Worm (Caenorhabditis elegans) whole organism, L3 larva: ENCODE data around the gene str-151.

Source experiments
- R02D3.7 ChIP-seq: fragments of 150-350 bp; optimal IDR thresholded peaks from 2 replicates; lab custom pipeline; 2014; ENCODE audit warnings: missing biosample characterization, missing genetic modification characterization
- ZK546.5 ChIP-seq: sonication (generic microtip); optimal IDR thresholded peaks from 2 replicates; lab custom pipeline; 2017; ENCODE audit warnings: missing biosample characterization, missing genetic modification characterization
- aly-2 ChIP-seq: fragments of 150-350 bp; optimal IDR thresholded peaks from 2 replicates; lab custom pipeline; 2014; ENCODE audit warnings: missing biosample characterization, missing genetic modification characterization
- ama-1 ChIP-seq: fragments of 150-350 bp; optimal IDR thresholded peaks from 2 replicates; lab custom pipeline; 2018
- ceh-16 ChIP-seq: sonication (generic microtip); optimal IDR thresholded peaks from 2 replicates; lab custom pipeline; 2017; ENCODE audit warnings: missing biosample characterization, missing genetic modification characterization
- ceh-82 ChIP-seq: fragments of 150-350 bp; optimal IDR thresholded peaks from 2 replicates; lab custom pipeline; 2014; ENCODE audit warnings: missing biosample characterization, missing genetic modification characterization
- ceh-9 ChIP-seq: sonication (generic microtip); optimal IDR thresholded peaks from 2 replicates; lab custom pipeline; 2018; ENCODE audit warnings: missing biosample characterization, missing genetic modification characterization
- daf-12 ChIP-seq: fragments of 150-350 bp; optimal IDR thresholded peaks from 2 replicates; lab custom pipeline; 2014; ENCODE audit warnings: missing biosample characterization, missing genetic modification reagents, missing genetic modification characterization
- egl-27 ChIP-seq: sonication (generic microtip); optimal IDR thresholded peaks from 4 replicates; lab custom pipeline; 2017; ENCODE audit warnings: missing biosample characterization, missing genetic modification reagents, missing genetic modification characterization
- elt-1 ChIP-seq: fragments of 150-350 bp; optimal IDR thresholded peaks from 2 replicates; lab custom pipeline; 2014; ENCODE audit warnings: missing biosample characterization, missing genetic modification characterization
- elt-3 ChIP-seq, 3 experiments: fragments of 150-350 bp in 1 of 3; sonication (generic microtip) in 2 of 3; optimal IDR thresholded peaks; 2 replicates in 2 of 3; 4 replicates in 1 of 3; lab custom pipeline; 2014 to 2017; ENCODE audit warnings: missing biosample characterization in 3 of 3, missing genetic modification characterization in 3 of 3
- eor-1 ChIP-seq, 2 experiments: fragments of 150-350 bp; optimal IDR thresholded peaks; 2 replicates each; lab custom pipeline; 2014 to 2018; ENCODE audit warnings: missing biosample characterization in 2 of 2, missing genetic modification characterization in 2 of 2
- fkh-2 ChIP-seq: fragments of 150-350 bp; optimal IDR thresholded peaks from 2 replicates; lab custom pipeline; 2014; ENCODE audit warnings: missing biosample characterization, missing genetic modification reagents, missing genetic modification characterization
- fos-1 ChIP-seq: fragments of 150-350 bp; optimal IDR thresholded peaks from 2 replicates; lab custom pipeline; 2014; ENCODE audit warnings: missing biosample characterization, missing genetic modification characterization
- hmg-11 ChIP-seq: sonication (generic microtip); optimal IDR thresholded peaks from 2 replicates; lab custom pipeline; 2016; ENCODE audit warnings: missing genetic modification characterization, missing compliant biosample characterization
- jun-1 ChIP-seq: fragments of 150-350 bp; optimal IDR thresholded peaks from 2 replicates; lab custom pipeline; 2014; ENCODE audit warnings: missing biosample characterization, missing genetic modification reagents, missing genetic modification characterization
- lin-39 ChIP-seq: fragments of 150-350 bp; optimal IDR thresholded peaks from 2 replicates; lab custom pipeline; 2018; ENCODE audit warnings: missing biosample characterization, missing genetic modification reagents, missing genetic modification characterization
- lsy-12 ChIP-seq: sonication (generic microtip); optimal IDR thresholded peaks from 2 replicates; lab custom pipeline; 2016; ENCODE audit warnings: mild to moderate bottlenecking, missing genetic modification characterization, missing compliant biosample characterization
- mdl-1 ChIP-seq: fragments of 150-350 bp; optimal IDR thresholded peaks from 2 replicates; lab custom pipeline; 2014; ENCODE audit warnings: missing biosample characterization, missing genetic modification characterization
- mml-1 ChIP-seq: fragments of 150-350 bp; sonication (generic microtip); optimal IDR thresholded peaks from 3 replicates; lab custom pipeline; 2014; ENCODE audit warnings: missing biosample characterization, missing genetic modification characterization
- nfya-1 ChIP-seq: sonication (generic microtip); optimal IDR thresholded peaks from 2 replicates; lab custom pipeline; 2017; ENCODE audit warnings: missing genetic modification characterization, mild to moderate bottlenecking, missing compliant biosample characterization, antibody characterized with exemption, moderate library complexity; ENCODE audit not compliant: insufficient read depth
- nhr-11 ChIP-seq: fragments of 150-350 bp; optimal IDR thresholded peaks from 2 replicates; lab custom pipeline; 2014; ENCODE audit warnings: missing biosample characterization, missing genetic modification characterization
- nhr-12 ChIP-seq: fragments of 150-350 bp; optimal IDR thresholded peaks from 2 replicates; lab custom pipeline; 2014; ENCODE audit warnings: missing biosample characterization, missing genetic modification characterization
- nhr-23 ChIP-seq: fragments of 150-350 bp; optimal IDR thresholded peaks from 2 replicates; lab custom pipeline; 2014; ENCODE audit warnings: missing biosample characterization, missing genetic modification reagents, missing genetic modification characterization
- nhr-237 ChIP-seq: fragments of 150-350 bp; optimal IDR thresholded peaks from 2 replicates; lab custom pipeline; 2014; ENCODE audit warnings: missing biosample characterization, missing genetic modification characterization
- nhr-25 ChIP-seq: sonication (generic microtip); optimal IDR thresholded peaks from 2 replicates; lab custom pipeline; 2017; ENCODE audit warnings: missing biosample characterization, missing genetic modification characterization
- nhr-28 ChIP-seq: fragments of 150-350 bp; optimal IDR thresholded peaks from 2 replicates; lab custom pipeline; 2014; ENCODE audit warnings: missing biosample characterization, missing genetic modification characterization
- nhr-43 ChIP-seq: sonication (generic microtip); optimal IDR thresholded peaks from 2 replicates; lab custom pipeline; 2016; ENCODE audit warnings: mild to moderate bottlenecking, missing genetic modification characterization, missing compliant biosample characterization; ENCODE audit not compliant: poor library complexity, severe bottlenecking
- nhr-67 ChIP-seq: fragments of 150-350 bp; optimal IDR thresholded peaks from 2 replicates; lab custom pipeline; 2014; ENCODE audit warnings: missing biosample characterization, missing genetic modification characterization
- nhr-76 ChIP-seq: fragments of 150-350 bp; sonication (generic microtip); optimal IDR thresholded peaks from 5 replicates; lab custom pipeline; 2014; ENCODE audit warnings: missing biosample characterization, missing genetic modification characterization
- nhr-77 ChIP-seq: fragments of 150-350 bp; optimal IDR thresholded peaks from 2 replicates; lab custom pipeline; 2014; ENCODE audit warnings: missing biosample characterization, missing genetic modification characterization
- pha-4 ChIP-seq: fragments of 150-350 bp; optimal IDR thresholded peaks from 2 replicates; lab custom pipeline; 2014; ENCODE audit warnings: missing biosample characterization, missing genetic modification reagents, missing genetic modification characterization
- skn-1 ChIP-seq: fragments of 150-350 bp; optimal IDR thresholded peaks from 2 replicates; lab custom pipeline; 2014; ENCODE audit warnings: missing biosample characterization, missing genetic modification characterization
- snpc-4 ChIP-seq: fragments of 150-350 bp; optimal IDR thresholded peaks from 2 replicates; lab custom pipeline; 2014; ENCODE audit warnings: missing biosample characterization, missing genetic modification characterization
- tbx-2 ChIP-seq: sonication (generic microtip); optimal IDR thresholded peaks from 2 replicates; lab custom pipeline; 2016; ENCODE audit warnings: mild to moderate bottlenecking, missing genetic modification characterization, missing compliant biosample characterization
- unc-39 ChIP-seq: sonication (generic microtip); optimal IDR thresholded peaks from 4 replicates; lab custom pipeline; 2017; ENCODE audit warnings: missing biosample characterization, missing genetic modification characterization
- ztf-11 ChIP-seq: fragments of 150-350 bp; optimal IDR thresholded peaks from 2 replicates; lab custom pipeline; 2014; ENCODE audit warnings: missing biosample characterization, missing genetic modification characterization
- ztf-4 ChIP-seq: fragments of 150-350 bp; optimal IDR thresholded peaks from 2 replicates; lab custom pipeline; 2014; ENCODE audit warnings: missing biosample characterization, missing genetic modification characterization

str-151 gene

ce11 chrV:16581061-16581460 is 5.1 kb downstream of the str-151 start:
- TF ChIP-seq elt-3 (tag; optimal IDR thresholded peaks at IDR 0.05; lab: Kevin White, UChicago) (no peak), egl-27 (tag; lab: Kevin White, UChicago) (no peak), ztf-4 (no peak), tbx-2 (no peak)

ce11 chrV:16582973-16583372 is 7.0 kb downstream of the str-151 start, which contains the start of gene str-150:
TSS of gene str-150 (plus strand) at chrV:16583273.
- TF ChIP-seq jun-1 (no peak), pha-4 (tag; lab: Kevin White, UChicago) (no peak), ZK546.5 (no peak), nhr-77 (no peak), nhr-43 (no peak), hmg-11 (tag; lab: Kevin White, UChicago) (no peak), snpc-4 (tag; lab: Kevin White, UChicago) (no peak), elt-3 (tag; optimal IDR thresholded peaks at IDR 0.05; lab: Kevin White, UChicago) (no peak), nhr-23 (tag; lab: Kevin White, UChicago) (no peak), aly-2 (tag; lab: Kevin White, UChicago) (no peak), nhr-25 (tag; lab: Kevin White, UChicago) (no peak), nfya-1 (tag; lab: Kevin White, UChicago) (no peak), ama-1 (lab: Kevin White, UChicago) (no peak), ztf-4 (no peak), ceh-82 (tag; lab: Kevin White, UChicago) (no peak), lin-39 (no peak)
- TF ChIP-seq, all 47 proteins: peak for 0

DNA sequence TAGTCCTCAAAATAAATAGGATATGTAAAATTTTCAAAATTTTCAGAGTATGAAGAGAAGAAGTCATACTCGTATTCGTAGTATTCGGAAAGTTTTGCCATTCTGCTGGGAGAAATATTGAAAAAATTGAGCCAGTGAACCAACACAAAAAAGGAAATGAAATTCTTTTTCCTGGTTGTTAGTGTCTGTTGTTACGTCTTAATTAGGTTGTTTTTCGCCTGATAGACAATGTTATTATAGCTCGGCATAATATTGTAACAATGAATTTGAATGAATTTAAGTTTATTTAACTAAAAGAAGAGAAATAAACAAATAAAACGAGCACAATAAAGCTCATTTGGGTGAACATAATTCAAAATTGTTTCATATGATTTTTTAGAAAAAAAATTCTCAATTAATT is 12.4 kb downstream of the str-151 start, which contains the start of gene srw-73:
Gene srw-73, minus strand, starts transcription at position 101 of the 400 bp plus-strand sequence.
- TF ChIP-seq nhr-11 = no peak
- no peak for TF ChIP-seq jun-1
- no peak for TF ChIP-seq ceh-9 (tag; lab: Kevin White, UChicago)
- TF ChIP-seq unc-39 = no peak
- no peak for TF ChIP-seq ztf-11 (tag; lab: Kevin White, UChicago)
- no peak for TF ChIP-seq eor-1 (tag; optimal IDR thresholded peaks at IDR 0.05; lab: Kevin White, UChicago)
- no peak for TF ChIP-seq egl-27 (tag; lab: Kevin White, UChicago)
- no peak for TF ChIP-seq aly-2 (tag; lab: Kevin White, UChicago)
- TF ChIP-seq R02D3.7 = no peak
- no peak for TF ChIP-seq ceh-82 (tag; lab: Kevin White, UChicago)
- TF ChIP-seq nhr-237 (tag; lab: Kevin White, UChicago) = no peak
- TF ChIP-seq fkh-2 (tag; lab: Kevin White, UChicago) = no peak
- TF ChIP-seq nhr-25 (tag; lab: Kevin White, UChicago) = no peak
- TF ChIP-seq, all 47 proteins: peak for 0

ce11 chrV:16589488-16589887 is 13.5 kb downstream of the str-151 start:
- TF ChIP-seq nhr-76 (tag; lab: Kevin White, UChicago) (no peak), nhr-77 (no peak), elt-3 (tag; optimal IDR thresholded peaks at IDR 0.05; lab: Kevin White, UChicago) (no peak), jun-1 (no peak), ceh-82 (tag; lab: Kevin White, UChicago) (no peak), fos-1 (tag; lab: Kevin White, UChicago) (no peak), nhr-12 (no peak), eor-1 (tag; optimal IDR thresholded peaks at IDR 0.05; lab: Kevin White, UChicago) (no peak), lin-39 (no peak), skn-1 (tag; lab: Kevin White, UChicago) (no peak), daf-12 (tag; lab: Kevin White, UChicago) (no peak), ztf-4 (no peak), snpc-4 (tag; lab: Kevin White, UChicago) (no peak), ztf-11 (tag; lab: Kevin White, UChicago) (no peak), nfya-1 (tag; lab: Kevin White, UChicago) (no peak)

DNA sequence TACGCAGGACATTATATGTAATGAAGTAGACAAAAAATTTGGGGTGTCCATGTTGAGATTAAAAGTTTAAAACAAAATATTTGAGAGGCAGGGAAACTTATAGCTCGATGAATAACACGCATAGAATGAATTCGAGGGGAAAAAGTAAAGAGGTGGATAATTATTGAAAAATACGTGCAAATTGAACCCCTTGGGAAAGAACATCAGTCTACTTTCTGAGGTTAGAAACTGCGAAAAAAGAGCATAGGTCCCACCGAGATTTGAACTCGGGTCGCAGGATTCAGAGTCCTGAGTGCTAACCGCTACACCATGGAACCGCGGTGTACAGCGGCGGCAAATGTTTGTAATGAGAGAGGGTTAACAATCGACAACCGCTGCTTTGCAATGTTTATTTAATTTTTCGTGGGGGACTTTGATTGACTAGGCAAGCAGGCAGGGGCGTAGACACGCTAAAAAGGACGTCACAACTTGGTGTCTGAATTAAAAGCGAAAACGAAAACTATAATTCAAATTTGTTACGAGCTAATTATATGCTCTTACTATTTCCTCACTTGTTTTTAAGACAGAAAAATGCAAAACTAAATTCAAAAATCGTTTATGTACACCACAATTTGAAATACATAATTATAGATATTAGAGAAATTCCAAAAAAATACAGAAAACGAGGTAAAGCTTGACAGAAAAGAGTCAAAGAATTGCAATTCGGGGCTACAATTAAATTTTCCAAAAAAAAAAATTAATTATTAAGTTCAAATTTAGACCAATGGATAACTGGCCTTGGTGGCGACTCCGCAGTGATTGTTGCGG is 16.2 kb downstream of the str-151 start, which contains the start of gene srh-269:
Gene srh-269, minus strand, starts transcription at position 51 of the 807 bp plus-strand sequence.
- TF ChIP-seq aly-2 (tag; lab: Kevin White, UChicago) (no peak), ZK546.5 (no peak), skn-1 (tag; lab: Kevin White, UChicago) (no peak), ztf-11 (tag; lab: Kevin White, UChicago) (no peak), pha-4 (tag; lab: Kevin White, UChicago) (no peak), lin-39 (peak; percentile 41), fkh-2 (tag; lab: Kevin White, UChicago) (no peak), mml-1 (no peak), R02D3.7 (no peak), snpc-4 (tag; lab: Kevin White, UChicago) (peak; percentile 47), nhr-67 (tag; lab: Kevin White, UChicago) (no peak), ceh-82 (tag; lab: Kevin White, UChicago) (no peak), elt-1 (tag; lab: Kevin White, UChicago) (no peak), nhr-237 (tag; lab: Kevin White, UChicago) (no peak), nhr-76 (tag; lab: Kevin White, UChicago) (no peak), egl-27 (tag; lab: Kevin White, UChicago) (peak; percentile 33), nhr-12 (no peak), eor-1 (tag; optimal IDR thresholded peaks at IDR 0.05; lab: Kevin White, UChicago) (no peak), nfya-1 (tag; lab: Kevin White, UChicago) (peak; percentile 46), elt-3 (tag; optimal IDR thresholded peaks at IDR 0.05; lab: Kevin White, UChicago) (no peak), nhr-25 (tag; lab: Kevin White, UChicago) (no peak), hmg-11 (tag; lab: Kevin White, UChicago) (peak; percentile 85), mdl-1 (no peak), ceh-9 (tag; lab: Kevin White, UChicago) (no peak), lsy-12 (peak; percentile 67), nhr-77 (no peak), ceh-16 (tag; lab: Kevin White, UChicago) (no peak), unc-39 (no peak), jun-1 (peak; percentile 18), nhr-28 (no peak)
